Fruit fly (Drosophila melanogaster) whole organism, embryonic: ENCODE results near the gene DIP2.
A peak's percentile ranks its signal among the peaks of the same experiment; 100 is the strongest.

Experiments used
- Bdp1 ChIP-seq: fragments of 200-800 bp; sonication (Bioruptor generic); optimal IDR thresholded peaks from 3 replicates; lab custom pipeline; 2016; ENCODE audit warnings: missing biosample characterization, missing genetic modification characterization
- BtbVII ChIP-seq: fragments of 200-800 bp; sonication (Bioruptor generic); optimal IDR thresholded peaks from 3 replicates; lab custom pipeline; 2017; ENCODE audit warnings: missing biosample characterization, mild to moderate bottlenecking, missing genetic modification characterization
- CG10274 ChIP-seq: fragments of 200-800 bp; sonication (Bioruptor generic); optimal IDR thresholded peaks from 3 replicates; lab custom pipeline; 2017; ENCODE audit warnings: missing biosample characterization, mild to moderate bottlenecking, missing genetic modification characterization
- CG12219 ChIP-seq: fragments of 200-800 bp; sonication (Bioruptor generic); optimal IDR thresholded peaks from 3 replicates; lab custom pipeline; 2018; ENCODE audit warnings: missing biosample characterization, mild to moderate bottlenecking, missing genetic modification characterization
- CG12299 ChIP-seq: fragments of 200-800 bp; sonication (Bioruptor generic); optimal IDR thresholded peaks from 2 replicates; lab custom pipeline; 2018; ENCODE audit warnings: missing biosample characterization, mild to moderate bottlenecking, missing genetic modification characterization
- CG15479 ChIP-seq: fragments of 200-800 bp; sonication (Bioruptor generic); optimal IDR thresholded peaks from 3 replicates; lab custom pipeline; 2019; ENCODE audit warnings: missing biosample characterization, mild to moderate bottlenecking, missing genetic modification characterization, moderate library complexity
- CG1603 ChIP-seq: fragments of 200-800 bp; sonication (Bioruptor generic); optimal IDR thresholded peaks from 2 replicates; lab custom pipeline; 2019; ENCODE audit warnings: missing biosample characterization, mild to moderate bottlenecking, missing genetic modification characterization, moderate library complexity
- CG17912 ChIP-seq: fragments of 200-800 bp; sonication (Bioruptor generic); optimal IDR thresholded peaks from 2 replicates; lab custom pipeline; 2018; ENCODE audit warnings: missing biosample characterization, mild to moderate bottlenecking, missing genetic modification characterization
- CG2116 ChIP-seq: fragments of 200-800 bp; sonication (Bioruptor generic); optimal IDR thresholded peaks from 3 replicates; lab custom pipeline; 2018; ENCODE audit warnings: missing biosample characterization, mild to moderate bottlenecking, missing genetic modification characterization
- CG2199 ChIP-seq: fragments of 200-800 bp; sonication (Bioruptor generic); IDR thresholded peaks from 3 replicates; pipeline ENCODE4 v1.3.6; 2022; ENCODE audit warnings: missing biosample characterization, missing genetic modification characterization
- CG32767 ChIP-seq: fragments of 200-800 bp; sonication (Bioruptor generic); IDR thresholded peaks from 2 replicates; pipeline ENCODE4 v1.3.6; 2022; ENCODE audit warnings: missing biosample characterization, missing genetic modification characterization
- CG32772 ChIP-seq: fragments of 200-800 bp; sonication (Bioruptor generic); IDR thresholded peaks from 2 replicates; pipeline ENCODE4 v1.3.6; 2022; ENCODE audit warnings: missing biosample characterization, missing genetic modification characterization
- CG4707 ChIP-seq: fragments of 200-800 bp; sonication (Bioruptor generic); optimal IDR thresholded peaks from 2 replicates; lab custom pipeline; 2018; ENCODE audit warnings: missing biosample characterization, mild to moderate bottlenecking, missing genetic modification characterization, moderate library complexity
- Drgx ChIP-seq: fragments of 200-800 bp; sonication (Bioruptor generic); IDR thresholded peaks from 2 replicates; pipeline ENCODE4 v1.3.6; 2022; ENCODE audit warnings: missing biosample characterization, missing genetic modification characterization
- Eip74EF ChIP-seq, 2 experiments: fragments of 200-800 bp in 1 of 2; fragments of >200 bp in 1 of 2; sonication (Bioruptor generic) in 1 of 2; optimal IDR thresholded peaks; 2 replicates each; lab custom pipeline; 2017 to 2019; ENCODE audit warnings: missing biosample characterization in 2 of 2, missing genetic modification characterization in 2 of 2, mild to moderate bottlenecking in 1 of 2, moderate library complexity in 1 of 2
- Fer3 ChIP-seq: fragments of 200-800 bp; sonication (Bioruptor generic); optimal IDR thresholded peaks from 2 replicates; lab custom pipeline; 2018; ENCODE audit warnings: missing biosample characterization, mild to moderate bottlenecking, missing genetic modification characterization, moderate library complexity
- Hand ChIP-seq: fragments of 200-800 bp; sonication (Bioruptor generic); optimal IDR thresholded peaks from 2 replicates; lab custom pipeline; 2017; ENCODE audit warnings: mild to moderate bottlenecking, missing biosample characterization, missing genetic modification reagents, missing genetic modification characterization
- NFAT ChIP-seq: fragments of 200-800 bp; sonication (Bioruptor generic); IDR thresholded peaks from 2 replicates; pipeline ENCODE4 v1.3.6; 2022; ENCODE audit warnings: missing biosample characterization, missing genetic modification characterization
- Nf-YA ChIP-seq: fragments of 200-800 bp; sonication (Bioruptor generic); IDR thresholded peaks from 2 replicates; pipeline ENCODE4 v1.3.6; 2022; ENCODE audit warnings: missing biosample characterization, missing genetic modification characterization
- Pdp1 ChIP-seq, 2 experiments: fragments of 200-800 bp; sonication (Bioruptor generic); optimal IDR thresholded peaks; 3 replicates each; lab custom pipeline; 2016; ENCODE audit warnings: missing biosample characterization in 2 of 2, missing genetic modification characterization in 2 of 2, mild to moderate bottlenecking in 1 of 2, moderate library complexity in 1 of 2
- Ptx1 ChIP-seq: fragments of 200-800 bp; sonication (Bioruptor generic); IDR thresholded peaks from 2 replicates; pipeline ENCODE4 v1.3.6; 2022; ENCODE audit warnings: missing biosample characterization, missing genetic modification characterization
- Trl ChIP-seq, 3 experiments: fragments of >200 bp in 2 of 3; fragments of 200-800 bp in 1 of 3; sonication (Bioruptor generic) in 1 of 3; optimal IDR thresholded peaks; 2 replicates in 1 of 3; 3 replicates in 2 of 3; lab custom pipeline; 2016 to 2017; ENCODE audit warnings: missing biosample characterization in 1 of 3, missing genetic modification characterization in 1 of 3
- Xrp1 ChIP-seq: fragments of 200-800 bp; sonication (Bioruptor generic); IDR thresholded peaks from 2 replicates; pipeline ENCODE4 v1.3.6; 2022; ENCODE audit warnings: missing biosample characterization, missing genetic modification characterization
- abd-A ChIP-seq: fragments of 200-800 bp; sonication (Bioruptor generic); optimal IDR thresholded peaks from 3 replicates; lab custom pipeline; 2019; ENCODE audit warnings: missing biosample characterization, mild to moderate bottlenecking, missing genetic modification characterization, moderate library complexity
- amos ChIP-seq: fragments of 200-800 bp; sonication (Bioruptor generic); IDR thresholded peaks from 2 replicates; pipeline ENCODE4 v1.3.6; 2022; ENCODE audit warnings: missing biosample characterization, missing genetic modification characterization; ENCODE audit not compliant: partially characterized antibody
- ase ChIP-seq: fragments of 200-800 bp; sonication (Bioruptor generic); IDR thresholded peaks from 3 replicates; pipeline ENCODE4 v1.3.6; 2022; ENCODE audit warnings: missing biosample characterization, missing genetic modification characterization
- br ChIP-seq: fragments of >200 bp; optimal IDR thresholded peaks from 2 replicates; lab custom pipeline; 2017
- bsh ChIP-seq, 2 experiments: fragments of 200-800 bp; sonication (Bioruptor generic); optimal IDR thresholded peaks; 2 replicates each; lab custom pipeline; 2017 to 2018; ENCODE audit warnings: mild to moderate bottlenecking in 2 of 2, missing biosample characterization in 2 of 2, missing genetic modification characterization in 2 of 2, moderate library complexity in 1 of 2
- cg ChIP-seq: fragments of 200-800 bp; sonication (Bioruptor generic); optimal IDR thresholded peaks from 3 replicates; lab custom pipeline; 2019; ENCODE audit warnings: missing biosample characterization, mild to moderate bottlenecking, missing genetic modification characterization, moderate library complexity
- chinmo ChIP-seq: fragments of 200-800 bp; sonication (Bioruptor generic); IDR thresholded peaks from 4 replicates; pipeline ENCODE4 v1.3.6; 2022; ENCODE audit warnings: missing biosample characterization, missing genetic modification characterization; ENCODE audit not compliant: partially characterized antibody
- corto ChIP-seq: fragments of 200-800 bp; sonication (Bioruptor generic); optimal IDR thresholded peaks from 2 replicates; lab custom pipeline; 2016; ENCODE audit warnings: missing biosample characterization, mild to moderate bottlenecking, missing genetic modification characterization, moderate library complexity
- cwo ChIP-seq: fragments of 200-800 bp; sonication (Bioruptor generic); optimal IDR thresholded peaks from 3 replicates; lab custom pipeline; 2017; ENCODE audit warnings: missing biosample characterization, missing genetic modification characterization, mild to moderate bottlenecking, moderate library complexity, missing genetic modification reagents
- fd3F ChIP-seq: fragments of 200-800 bp; sonication (Bioruptor generic); optimal IDR thresholded peaks from 2 replicates; lab custom pipeline; 2018; ENCODE audit warnings: missing biosample characterization, mild to moderate bottlenecking, missing genetic modification characterization, moderate library complexity
- gce ChIP-seq: fragments of 200-800 bp; sonication (Bioruptor generic); IDR thresholded peaks from 3 replicates; pipeline ENCODE4 v1.3.6; 2022; ENCODE audit warnings: missing biosample characterization, missing genetic modification characterization
- her ChIP-seq: fragments of 200-800 bp; sonication (Bioruptor generic); optimal IDR thresholded peaks from 2 replicates; lab custom pipeline; 2016; ENCODE audit warnings: missing biosample characterization, missing genetic modification characterization
- hkb ChIP-seq, 2 experiments: fragments of 200-800 bp in 1 of 2; fragments of >200 bp in 1 of 2; sonication (Bioruptor generic) in 1 of 2; IDR thresholded peaks in 1 of 2; optimal IDR thresholded peaks in 1 of 2; 2 replicates each; pipeline versions ENCODE4 v1.3.6 to Lab custom; 2017 to 2022; ENCODE audit warnings: missing biosample characterization in 1 of 2, missing genetic modification characterization in 1 of 2
- p53 ChIP-seq: fragments of 200-800 bp; sonication (Bioruptor generic); optimal IDR thresholded peaks from 2 replicates; lab custom pipeline; 2016; ENCODE audit warnings: missing biosample characterization, missing genetic modification characterization
- pita ChIP-seq: fragments of 200-800 bp; sonication (Bioruptor generic); optimal IDR thresholded peaks from 2 replicates; lab custom pipeline; 2017; ENCODE audit warnings: missing biosample characterization, mild to moderate bottlenecking, missing genetic modification characterization
- row ChIP-seq: fragments of 200-800 bp; sonication (Bioruptor generic); IDR thresholded peaks from 3 replicates; pipeline ENCODE4 v1.3.6; 2022; ENCODE audit warnings: missing biosample characterization, missing genetic modification characterization
- sim ChIP-seq: fragments of 200-800 bp; sonication (Bioruptor generic); IDR thresholded peaks from 2 replicates; pipeline ENCODE4 v1.3.6; 2022; ENCODE audit warnings: missing biosample characterization, missing genetic modification characterization
- slbo ChIP-seq: fragments of 200-800 bp; sonication (Bioruptor generic); IDR thresholded peaks from 2 replicates; pipeline ENCODE4 v1.3.6; 2022; ENCODE audit warnings: missing biosample characterization, missing genetic modification characterization
- sqz ChIP-seq: fragments of 200-800 bp; sonication (Bioruptor generic); optimal IDR thresholded peaks from 3 replicates; lab custom pipeline; 2018; ENCODE audit warnings: missing biosample characterization, mild to moderate bottlenecking, missing genetic modification characterization
- tin ChIP-seq: fragments of 200-800 bp; sonication (Bioruptor generic); optimal IDR thresholded peaks from 3 replicates; lab custom pipeline; 2016; ENCODE audit warnings: missing biosample characterization, missing genetic modification characterization
- vvl ChIP-seq: fragments of 200-800 bp; sonication (Bioruptor generic); IDR thresholded peaks from 2 replicates; pipeline ENCODE4 v1.3.6; 2022; ENCODE audit warnings: missing biosample characterization, missing genetic modification characterization
- wdn ChIP-seq: fragments of 200-800 bp; sonication (Bioruptor generic); IDR thresholded peaks from 2 replicates; pipeline ENCODE4 v1.3.6; 2022; ENCODE audit warnings: missing biosample characterization, missing genetic modification characterization
- z ChIP-seq: fragments of 200-800 bp; sonication (Bioruptor generic); IDR thresholded peaks from 3 replicates; pipeline ENCODE4 v1.3.6; 2022; ENCODE audit warnings: missing biosample characterization, missing genetic modification characterization
- zfh1 ChIP-seq: fragments of 200-800 bp; sonication (Bioruptor generic); IDR thresholded peaks from 3 replicates; pipeline ENCODE4 v1.3.6; 2022; ENCODE audit warnings: missing biosample characterization, missing genetic modification characterization

DIP2 gene

DNA sequence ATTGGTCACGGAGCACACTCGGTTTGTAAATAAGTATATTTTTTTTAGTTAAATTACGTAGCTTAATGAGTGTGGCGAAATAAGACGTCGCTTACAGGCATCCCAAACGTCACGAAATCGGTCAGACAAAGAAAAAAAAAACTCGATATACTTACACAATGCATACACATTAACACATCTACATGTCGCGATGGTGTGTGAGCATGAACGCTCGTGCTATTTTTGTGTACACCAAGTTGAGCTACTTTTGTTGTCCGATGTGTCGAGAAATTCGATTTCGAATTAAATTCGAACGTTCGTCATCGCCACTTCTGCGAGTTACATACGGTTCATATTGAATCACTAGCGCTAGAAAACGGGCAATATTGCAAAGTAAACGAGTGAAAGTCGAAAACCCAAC lies 32.6 kb downstream of the DIP2 start:
- TF ChIP-seq NFAT (GFP tag; lab: Robert Waterston, UW) (no peak), CG15479 (peak; percentile 26), Hand (GFP tag; lab: Kevin White, UChicago) (no peak), chinmo (GFP tag; lab: Robert Waterston, UW) (peak; percentile 44; the same call in 1 of the 4 replicates), br (no peak), sqz (peak; percentile 87), wdn (GFP tag; lab: Robert Waterston, UW) (no peak), fd3F (no peak), corto (peak; percentile 12), Fer3 (tag; lab: Kevin White, UChicago) (no peak), z (GFP tag; lab: Robert Waterston, UW) (peak; percentile 83), BtbVII (GFP tag; lab: Kevin White, UChicago) (peak; percentile 12), Xrp1 (GFP tag; lab: Robert Waterston, UW) (no peak), Pdp1 (GFP tag; optimal IDR thresholded peaks at IDR 0.05; lab: Kevin White, UChicago) (peak in 1 of 2 experiments; percentile 91), p53 (GFP tag; lab: Kevin White, UChicago) (peak; percentile 69), CG2116 (GFP tag; lab: Kevin White, UChicago) (peak; percentile 0), CG12299 (tag; lab: Kevin White, UChicago) (peak; percentile 13), hkb (optimal IDR thresholded peaks at IDR 0.05; lab: Kevin White, UChicago) (no peak), hkb (GFP tag; IDR thresholded peaks at IDR 0.05; lab: Robert Waterston, UW) (0 out of 2 replicates have a peak, but pooled peaks have one; percentile 12), CG32767 (GFP tag; lab: Robert Waterston, UW) (peak; percentile 92), vvl (GFP tag; lab: Robert Waterston, UW) (peak; percentile 36; the same call in 1 of the 2 replicates), CG2199 (peak; percentile 58; the same call in 1 of the 3 replicates), bsh (GFP tag; optimal IDR thresholded peaks at IDR 0.05; lab: Kevin White, UChicago) (no peak), ase (GFP tag; lab: Robert Waterston, UW) (no peak), Nf-YA (GFP tag; lab: Robert Waterston, UW) (0 out of 2 replicates have a peak, but pooled peaks have one; percentile 33)

DNA sequence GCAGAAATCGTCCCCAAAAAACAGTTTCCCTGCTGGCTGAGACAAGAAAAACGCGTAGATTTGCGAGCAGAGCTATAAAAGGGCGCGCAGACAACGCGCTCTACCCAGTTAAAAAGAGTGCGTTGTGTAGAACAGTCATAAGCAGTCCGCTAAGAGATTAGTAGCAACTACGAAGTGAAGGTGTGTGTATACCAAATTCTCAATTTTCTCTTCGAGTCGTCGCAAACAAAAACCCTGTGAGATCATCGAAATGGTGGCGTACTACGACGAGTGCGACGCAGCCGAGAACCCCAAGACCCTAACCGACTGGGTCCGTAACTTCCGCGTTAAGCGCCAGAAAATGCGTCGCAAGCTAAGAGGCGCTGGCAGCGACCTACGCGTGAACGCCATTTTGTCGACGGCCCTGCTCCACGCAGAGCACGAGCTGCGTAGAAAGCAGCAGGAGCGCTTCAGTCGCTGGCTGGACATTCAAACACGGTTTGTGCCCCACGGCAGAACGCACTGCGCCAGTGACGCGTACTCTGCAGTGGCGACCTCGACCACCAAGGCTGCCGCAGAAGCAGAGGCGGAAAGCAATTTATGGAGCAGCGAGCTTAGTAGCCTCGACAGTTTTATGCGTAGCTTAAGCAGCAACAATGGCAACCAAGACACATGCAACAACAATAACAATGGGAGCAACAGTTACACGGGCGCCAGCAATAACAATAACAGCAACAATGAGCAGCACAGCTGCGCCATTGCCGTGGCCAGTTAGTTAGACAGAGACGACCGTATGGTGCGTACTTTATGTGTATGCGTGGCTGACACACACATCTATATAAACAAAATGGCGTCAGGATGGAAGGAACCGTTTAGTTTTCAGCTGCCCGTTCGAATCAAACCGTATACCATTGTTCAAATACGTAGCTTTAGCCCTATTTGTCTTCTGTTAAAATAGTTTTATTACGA lies 33.5 kb downstream of the DIP2 start:
- TF ChIP-seq Ptx1 (GFP tag; lab: Robert Waterston, UW) (no peak; the same call in 1 of the 2 replicates), CG12219 (GFP tag; lab: Kevin White, UChicago) (peak; percentile 21), slbo (GFP tag; lab: Robert Waterston, UW) (peak; percentile 23; the same call in 1 of the 2 replicates), CG10274 (GFP tag; lab: Kevin White, UChicago) (no peak), sim (GFP tag; lab: Robert Waterston, UW) (peak; percentile 51; the same call in 1 of the 2 replicates), CG32772 (GFP tag; lab: Robert Waterston, UW) (no peak), row (no peak), Drgx (GFP tag; lab: Robert Waterston, UW) (peak; percentile 37; the same call in 1 of the 2 replicates), abd-A (peak; percentile 82), cg (GFP tag; lab: Kevin White, UChicago) (peak; percentile 89), her (GFP tag; lab: Kevin White, UChicago) (peak; percentile 60), zfh1 (GFP tag; lab: Robert Waterston, UW) (peak; percentile 57; the same call in 2 of the 3 replicates), amos (GFP tag; lab: Robert Waterston, UW) (peak; percentile 49; the same call in 1 of the 2 replicates), Eip74EF (GFP tag; optimal IDR thresholded peaks at IDR 0.05; lab: Kevin White, UChicago) (peak in 1 of 2 experiments; percentile 81), tin (no peak), cwo (no peak), CG1603 (peak; percentile 26), Trl (optimal IDR thresholded peaks at IDR 0.05; lab: Kevin White, UChicago) (peak in 1 of 2 experiments; percentile 28), Trl (GFP tag; optimal IDR thresholded peaks at IDR 0.05; lab: Kevin White, UChicago) (peak; percentile 22), CG17912 (GFP tag; lab: Kevin White, UChicago) (no peak), CG4707 (GFP tag; lab: Kevin White, UChicago) (no peak), Bdp1 (GFP tag; lab: Kevin White, UChicago) (peak; percentile 20), pita (GFP tag; lab: Kevin White, UChicago) (no peak), gce (GFP tag; lab: Robert Waterston, UW) (peak; percentile 27; the same call in 1 of the 3 replicates)
